Worm (Caenorhabditis elegans): ENCODE data around the gene C54E10.11.
"Not testable (repeated sequence)": the region's sequence is repeated elsewhere in the genome, so short reads cannot be mapped to it uniquely, and the experiment has no call there.

C54E10.11 gene

ce11 chrV:18771390-18771789 lies 30.6 kb downstream of the C54E10.11 start, which contains the start of gene clec-256 (continued):
- TF ChIP-seq hlh-6 (tag; optimal IDR thresholded peaks at IDR 0.05): no peak

ce11 chrV:18770623-18771022 lies 31.4 kb downstream of the C54E10.11 start, which contains the start of gene clec-255:
Gene clec-255, minus strand, starts transcription at chrV:18770723.
- no peak for TF ChIP-seq ceh-30 (tag; optimal IDR thresholded peaks at IDR 0.05)
- TF ChIP-seq fkh-6 (tag; optimal IDR thresholded peaks at IDR 0.05): no peak
- TF ChIP-seq mec-3 (tag; optimal IDR thresholded peaks at IDR 0.05; ENCODE audit: borderline replicate concordance): no peak

ce11 chrV:18769902-18770301 lies 32.1 kb downstream of the C54E10.11 start:
- TF ChIP-seq elt-4 (tag; optimal IDR thresholded peaks at IDR 0.05): no peak
- no peak for TF ChIP-seq hlh-6 (tag; optimal IDR thresholded peaks at IDR 0.05)
- TF ChIP-seq zip-5 (tag; optimal IDR thresholded peaks at IDR 0.05): no peak
- TF ChIP-seq syd-9 (tag; optimal IDR thresholded peaks at IDR 0.05): no peak
- TF ChIP-seq tbx-2 (tag; optimal IDR thresholded peaks at IDR 0.05): no peak
- TF ChIP-seq nfya-1 (tag; optimal IDR thresholded peaks at IDR 0.05): no peak
- TF ChIP-seq pha-4 (tag; optimal IDR thresholded peaks at IDR 0.05): no peak
- TF ChIP-seq ceh-2 (tag; optimal IDR thresholded peaks at IDR 0.05): no peak
- no peak for TF ChIP-seq madf-2 (tag; optimal IDR thresholded peaks at IDR 0.05)
- no peak for TF ChIP-seq unc-3 (GFP tag; conservative IDR thresholded peaks at IDR 0.05)
- no peak for TF ChIP-seq unc-3 (tag; optimal IDR thresholded peaks at IDR 0.05)
- TF ChIP-seq hlh-13 (GFP tag; optimal IDR thresholded peaks at IDR 0.05): no peak
- no peak for TF ChIP-seq sdc-2 (tag; optimal IDR thresholded peaks at IDR 0.05)
- TF ChIP-seq C08G9.2 (tag; optimal IDR thresholded peaks at IDR 0.05): no peak
- TF ChIP-seq ceh-30 (tag; optimal IDR thresholded peaks at IDR 0.05): no peak
- TF ChIP-seq ceh-19 (GFP tag; optimal IDR thresholded peaks at IDR 0.05): no peak
- no peak for TF ChIP-seq K02D7.2 (tag; optimal IDR thresholded peaks at IDR 0.05)
- no peak for TF ChIP-seq unc-86 (tag; optimal IDR thresholded peaks at IDR 0.05)

ce11 chrV:18762044-18762443 lies 39.9 kb downstream of the C54E10.11 start, which contains the start of gene F11D11.22:
Gene F11D11.22, plus strand, starts transcription at chrV:18762344.
- TF ChIP-seq ceh-2, zip-5, F13H6.1 (tag; optimal IDR thresholded peaks at IDR 0.05): not testable (repeated sequence)

ce11 chrV:18761078-18761477 lies 40.9 kb downstream of the C54E10.11 start, which contains the start of gene F11D11.4:
Gene F11D11.4, plus strand, starts transcription at chrV:18761378.
- TF ChIP-seq nfya-1 (tag; optimal IDR thresholded peaks at IDR 0.05) (no peak), fkh-10 (GFP tag; optimal IDR thresholded peaks at IDR 0.05) (no peak), rnt-1 (tag; optimal IDR thresholded peaks at IDR 0.05) (no peak), npax-4 (tag; optimal IDR thresholded peaks at IDR 0.05) (no peak), T23F11.4 (GFP tag; optimal IDR thresholded peaks at IDR 0.05) (no peak), gmeb-2 (tag; optimal IDR thresholded peaks at IDR 0.05) (no peak), ceh-14 (tag; optimal IDR thresholded peaks at IDR 0.05) (no peak), elt-2 (tag; optimal IDR thresholded peaks at IDR 0.05) (no peak), tbx-2 (tag; optimal IDR thresholded peaks at IDR 0.05) (no peak), sox-2 (GFP tag; IDR thresholded peaks at IDR 0.05) (no peak), madf-2 (tag; optimal IDR thresholded peaks at IDR 0.05) (no peak), C08G9.2 (tag; optimal IDR thresholded peaks at IDR 0.05) (no peak), tbx-7 (tag; optimal IDR thresholded peaks at IDR 0.05) (no peak), elt-4 (tag; optimal IDR thresholded peaks at IDR 0.05) (no peak), eyg-1 (tag; optimal IDR thresholded peaks at IDR 0.05) (no peak), odd-2 (tag; optimal IDR thresholded peaks at IDR 0.05) (no peak), sdc-2 (tag; optimal IDR thresholded peaks at IDR 0.05) (no peak), Y22D7AL.16 (tag; optimal IDR thresholded peaks at IDR 0.05) (no peak), unc-86 (tag; optimal IDR thresholded peaks at IDR 0.05) (no peak), fkh-6 (tag; optimal IDR thresholded peaks at IDR 0.05) (no peak)

ce11 chrV:18760174-18760573 lies 41.8 kb downstream of the C54E10.11 start, which contains the start of gene F11D11.3:
Gene F11D11.3, minus strand, starts transcription at chrV:18760274.
- TF ChIP-seq ceh-6 (GFP tag; optimal IDR thresholded peaks at IDR 0.05) (no peak), mec-3 (tag; optimal IDR thresholded peaks at IDR 0.05; ENCODE audit: borderline replicate concordance) (no peak), ceh-34 (tag; optimal IDR thresholded peaks at IDR 0.05) (no peak), pqm-1 (tag; optimal IDR thresholded peaks at IDR 0.05) (no peak), ceh-48 (tag; optimal IDR thresholded peaks at IDR 0.05) (no peak), sox-4 (tag; optimal IDR thresholded peaks at IDR 0.05) (no peak), ttx-3 (tag; optimal IDR thresholded peaks at IDR 0.05) (no peak), npax-4 (tag; optimal IDR thresholded peaks at IDR 0.05) (no peak), ceh-14 (tag; optimal IDR thresholded peaks at IDR 0.05) (no peak), lin-11 (tag; optimal IDR thresholded peaks at IDR 0.05) (no peak), fkh-10 (GFP tag; optimal IDR thresholded peaks at IDR 0.05) (no peak), ref-2 (tag; optimal IDR thresholded peaks at IDR 0.05) (no peak), unc-55 (GFP tag; optimal IDR thresholded peaks at IDR 0.05) (no peak), ceh-22 (tag; optimal IDR thresholded peaks at IDR 0.05) (no peak), pat-9 (tag; optimal IDR thresholded peaks at IDR 0.05) (no peak)
